Worm (Caenorhabditis elegans): ENCODE results near the gene cyp-35A2.

- TF ChIP-seq fkh-10 (GFP tag; optimal IDR thresholded peaks at IDR 0.05) = no peak
- no peak for TF ChIP-seq mdl-1 (tag; optimal IDR thresholded peaks at IDR 0.05)
- TF ChIP-seq nhr-28 (tag; optimal IDR thresholded peaks at IDR 0.05) = no peak
- TF ChIP-seq pqm-1 (tag; optimal IDR thresholded peaks at IDR 0.05) = no peak
Observed at ce11 chrV:7408520-7408919, 44.5 kb upstream of the cyp-35A2 start, which contains the start of gene srt-6.

All from whole organism, L1 larva.